Fruit fly (Drosophila melanogaster) whole organism, larva: ENCODE data around the gene fzy.

Experiments used
- noc ChIP-seq: fragments of 200-800 bp; sonication (Bioruptor generic); optimal IDR thresholded peaks from 3 replicates; lab custom pipeline; 2019; ENCODE audit warnings: missing biosample characterization, mild to moderate bottlenecking, missing genetic modification characterization, moderate library complexity

The fzy gene

dm6 chr2L:16292975-16293501 lies 17.7 kb upstream of the fzy start, which contains the start of gene CG13258:
Gene CG13258, minus strand, starts transcription at chr2L:16293025.
- no peak for TF ChIP-seq noc (tag; lab: Kevin White, UChicago)

- TF ChIP-seq noc (tag; lab: Kevin White, UChicago): no peak
Observed at dm6 chr2L:16293703-16294233, 17.0 kb upstream of the fzy start, which contains the start of gene Cyp303a1. Gene Cyp303a1, plus strand, starts transcription at chr2L:16294183.

- TF ChIP-seq noc (tag; lab: Kevin White, UChicago): no peak
Observed at dm6 chr2L:16299466-16300311, 11.1 kb upstream of the fzy start, which contains the start of the genes heix and CG17328. Gene heix, minus strand, starts transcription at chr2L:16299858. Gene CG17328, plus strand, starts transcription at chr2L:16299943.

dm6 chr2L:16302773-16303279 lies 7.9 kb upstream of the fzy start, which contains the start of gene GMF:
Gene GMF, minus strand, starts transcription at chr2L:16302954.
- peak; percentile 44 for TF ChIP-seq noc (tag; lab: Kevin White, UChicago)

- peak; percentile 74 for TF ChIP-seq noc (tag; lab: Kevin White, UChicago)
Observed at dm6 chr2L:16307026-16307703, 3.6 kb upstream of the fzy start, which contains the start of the genes CG5861 and Syx5. Gene CG5861, minus strand, starts transcription at chr2L:16307298. Gene Syx5, plus strand, starts transcription at chr2L:16307346.

dm6 chr2L:16315027-16315426 lies 4.3 kb downstream of the fzy start:
- TF ChIP-seq noc (tag; lab: Kevin White, UChicago): peak; percentile 6

dm6 chr2L:16315844-16316243 lies 5.1 kb downstream of the fzy start:
- TF ChIP-seq noc (tag; lab: Kevin White, UChicago): no peak

- TF ChIP-seq noc (tag; lab: Kevin White, UChicago): no peak
Observed at dm6 chr2L:16316410-16316809, 5.7 kb downstream of the fzy start.

dm6 chr2L:16317131-16317530 lies 6.4 kb downstream of the fzy start:
- no peak for TF ChIP-seq noc (tag; lab: Kevin White, UChicago)

dm6 chr2L:16317777-16318610 lies 7.2 kb downstream of the fzy start:
- TF ChIP-seq noc (tag; lab: Kevin White, UChicago): peak; percentile 4

dm6 chr2L:16319743-16320142 lies 9.0 kb downstream of the fzy start:
- peak; percentile 21 for TF ChIP-seq noc (tag; lab: Kevin White, UChicago)

- TF ChIP-seq noc (tag; lab: Kevin White, UChicago): no peak
Observed at dm6 chr2L:16320428-16320827, 9.7 kb downstream of the fzy start.

dm6 chr2L:16321209-16321608 lies 10.5 kb downstream of the fzy start:
- TF ChIP-seq noc (tag; lab: Kevin White, UChicago): no peak

dm6 chr2L:16321872-16322631 lies 11.3 kb downstream of the fzy start:
- no peak for TF ChIP-seq noc (tag; lab: Kevin White, UChicago)
